Fruit fly (Drosophila melanogaster): ENCODE results near the gene Taf3.

Taf3 gene

dm6 chr4:424630-425327 lies 41.8 kb downstream of the Taf3 start (continued):
- TF ChIP-seq stwl (tag; optimal IDR thresholded peaks at IDR 0.05) = no peak
- no peak for TF ChIP-seq CG10147 (GFP tag; optimal IDR thresholded peaks at IDR 0.05)
- peak; percentile 97 for TF ChIP-seq vvl (GFP tag; IDR thresholded peaks at IDR 0.05)
- TF ChIP-seq tgo (GFP tag; IDR thresholded peaks at IDR 0.05) = peak; percentile 88
- no peak for TF ChIP-seq Tbp (GFP tag; optimal IDR thresholded peaks at IDR 0.05)
- no peak for TF ChIP-seq CG7963 (GFP tag; IDR thresholded peaks at IDR 0.05; ENCODE audit: partially characterized antibody)
- peak; percentile 86 for TF ChIP-seq Elba2 (GFP tag; optimal IDR thresholded peaks at IDR 0.05)
- TF ChIP-seq CG10462 (GFP tag; optimal IDR thresholded peaks at IDR 0.05) = peak; percentile 84
- TF ChIP-seq CG4854 (GFP tag; optimal IDR thresholded peaks at IDR 0.05) = peak; percentile 95
- peak; percentile 94; the same call in 1 of the 3 replicates for TF ChIP-seq gce (GFP tag; IDR thresholded peaks at IDR 0.05)
- TF ChIP-seq pfk (GFP tag; optimal IDR thresholded peaks at IDR 0.05) = peak; percentile 70
- TF ChIP-seq Usf (GFP tag; optimal IDR thresholded peaks at IDR 0.05) = peak; percentile 65
- peak; percentile 81 for TF ChIP-seq ERR (GFP tag; optimal IDR thresholded peaks at IDR 0.05)
- peak; percentile 87 for TF ChIP-seq CG14710 (tag; optimal IDR thresholded peaks at IDR 0.05)
- peak; percentile 87 for TF ChIP-seq her (GFP tag; optimal IDR thresholded peaks at IDR 0.05)
- TF ChIP-seq CG16863 (GFP tag; optimal IDR thresholded peaks at IDR 0.05) = peak; percentile 94
- TF ChIP-seq Six4 (GFP tag; optimal IDR thresholded peaks at IDR 0.05) = peak; percentile 90
- peak; percentile 83 for TF ChIP-seq D19A (tag; optimal IDR thresholded peaks at IDR 0.05)
- TF ChIP-seq ac (GFP tag; optimal IDR thresholded peaks at IDR 0.05) = peak; percentile 74
- no peak for TF ChIP-seq Hr78 (GFP tag; optimal IDR thresholded peaks at IDR 0.05)
- TF ChIP-seq jigr1 (GFP tag; IDR thresholded peaks at IDR 0.05) = no peak
- peak; percentile 87 for TF ChIP-seq gem (tag; optimal IDR thresholded peaks at IDR 0.05)
- TF ChIP-seq CG3407 (GFP tag; optimal IDR thresholded peaks at IDR 0.05) = peak; percentile 86
- TF ChIP-seq sr (GFP tag; IDR thresholded peaks at IDR 0.05) = no peak
- peak; percentile 94 for TF ChIP-seq Fer1 (GFP tag; optimal IDR thresholded peaks at IDR 0.05)
- TF ChIP-seq GATAe (GFP tag; conservative IDR thresholded peaks at IDR 0.05) = no peak; the same call in 1 of the 2 replicates
- peak; percentile 75 for TF ChIP-seq CG17612 (GFP tag; IDR thresholded peaks at IDR 0.05)
- peak; percentile 79 for TF ChIP-seq CG7786 (GFP tag; optimal IDR thresholded peaks at IDR 0.05)
- TF ChIP-seq CG14014 (GFP tag; IDR thresholded peaks at IDR 0.05) = peak; percentile 86; the same call in 1 of the 2 replicates
- TF ChIP-seq MESR4 (GFP tag; optimal IDR thresholded peaks at IDR 0.05) = no peak
- TF ChIP-seq scrt (GFP tag; optimal IDR thresholded peaks at IDR 0.05) = peak; percentile 79
- TF ChIP-seq CG30431 (GFP tag; optimal IDR thresholded peaks at IDR 0.05) = no peak
- TF ChIP-seq psq (GFP tag; optimal IDR thresholded peaks at IDR 0.05) = peak; percentile 73
- TF ChIP-seq Drgx (GFP tag; IDR thresholded peaks at IDR 0.05) = no peak
- TF ChIP-seq Nf-YA (GFP tag; IDR thresholded peaks at IDR 0.05) = peak; percentile 67; the same call in 1 of the 2 replicates
- TF ChIP-seq CG1602 (GFP tag; optimal IDR thresholded peaks at IDR 0.05) = peak; percentile 92
- peak; percentile 98 for TF ChIP-seq CG33213 (GFP tag; optimal IDR thresholded peaks at IDR 0.05)
- peak; percentile 97 for TF ChIP-seq chn (GFP tag; optimal IDR thresholded peaks at IDR 0.05)
- TF ChIP-seq CG9437 (GFP tag; optimal IDR thresholded peaks at IDR 0.05) = peak; percentile 82
- peak; percentile 86 for TF ChIP-seq da (GFP tag; optimal IDR thresholded peaks at IDR 0.05)
- peak; percentile 79 for TF ChIP-seq sima (GFP tag; optimal IDR thresholded peaks at IDR 0.05)
- TF ChIP-seq Sox100B (GFP tag; optimal IDR thresholded peaks at IDR 0.05) = peak; percentile 84
- TF ChIP-seq CG18476 (GFP tag; optimal IDR thresholded peaks at IDR 0.05) = peak; percentile 90
- TF ChIP-seq Hsf (GFP tag; optimal IDR thresholded peaks at IDR 0.05) = peak; percentile 97
- no peak; the same call in 1 of the 2 replicates for TF ChIP-seq CG3847 (GFP tag; IDR thresholded peaks at IDR 0.05)
- TF ChIP-seq maf-S (GFP tag; optimal IDR thresholded peaks at IDR 0.05) = peak; percentile 96
- peak; percentile 94 for TF ChIP-seq HLH3B (GFP tag; IDR thresholded peaks at IDR 0.05)
- TF ChIP-seq Dp (GFP tag; optimal IDR thresholded peaks at IDR 0.05) = peak; percentile 26
- peak; percentile 80 for TF ChIP-seq gcm2 (GFP tag; optimal IDR thresholded peaks at IDR 0.05)
- peak; percentile 94 for TF ChIP-seq Mad (GFP tag; optimal IDR thresholded peaks at IDR 0.05)
